Worm (Caenorhabditis elegans) whole organism, L3 larva: ENCODE results near the gene zak-1.

Experiments used
- R02D3.7 ChIP-seq: fragments of 150-350 bp; optimal IDR thresholded peaks from 2 replicates; lab custom pipeline; 2014; ENCODE audit warnings: missing biosample characterization, missing genetic modification characterization
- ZK546.5 ChIP-seq: sonication (generic microtip); optimal IDR thresholded peaks from 2 replicates; lab custom pipeline; 2017; ENCODE audit warnings: missing biosample characterization, missing genetic modification characterization
- aly-2 ChIP-seq: fragments of 150-350 bp; optimal IDR thresholded peaks from 2 replicates; lab custom pipeline; 2014; ENCODE audit warnings: missing biosample characterization, missing genetic modification characterization
- ceh-16 ChIP-seq: sonication (generic microtip); optimal IDR thresholded peaks from 2 replicates; lab custom pipeline; 2017; ENCODE audit warnings: missing biosample characterization, missing genetic modification characterization
- ceh-82 ChIP-seq: fragments of 150-350 bp; optimal IDR thresholded peaks from 2 replicates; lab custom pipeline; 2014; ENCODE audit warnings: missing biosample characterization, missing genetic modification characterization
- ceh-9 ChIP-seq: sonication (generic microtip); optimal IDR thresholded peaks from 2 replicates; lab custom pipeline; 2018; ENCODE audit warnings: missing biosample characterization, missing genetic modification characterization
- daf-12 ChIP-seq: fragments of 150-350 bp; optimal IDR thresholded peaks from 2 replicates; lab custom pipeline; 2014; ENCODE audit warnings: missing biosample characterization, missing genetic modification reagents, missing genetic modification characterization
- egl-27 ChIP-seq: sonication (generic microtip); optimal IDR thresholded peaks from 4 replicates; lab custom pipeline; 2017; ENCODE audit warnings: missing biosample characterization, missing genetic modification reagents, missing genetic modification characterization
- egl-5 ChIP-seq: fragments of 150-350 bp; optimal IDR thresholded peaks from 2 replicates; lab custom pipeline; 2017; ENCODE audit warnings: missing biosample characterization, missing genetic modification reagents, missing genetic modification characterization, inconsistent platforms
- elt-1 ChIP-seq: fragments of 150-350 bp; optimal IDR thresholded peaks from 2 replicates; lab custom pipeline; 2014; ENCODE audit warnings: missing biosample characterization, missing genetic modification characterization
- elt-3 ChIP-seq, 3 experiments: fragments of 150-350 bp in 1 of 3; sonication (generic microtip) in 2 of 3; optimal IDR thresholded peaks; 2 replicates in 2 of 3; 4 replicates in 1 of 3; lab custom pipeline; 2014 to 2017; ENCODE audit warnings: missing biosample characterization in 3 of 3, missing genetic modification characterization in 3 of 3
- eor-1 ChIP-seq, 2 experiments: fragments of 150-350 bp; optimal IDR thresholded peaks; 2 replicates each; lab custom pipeline; 2014 to 2018; ENCODE audit warnings: missing biosample characterization in 2 of 2, missing genetic modification characterization in 2 of 2
- fkh-10 ChIP-seq: sonication (generic microtip); optimal IDR thresholded peaks from 2 replicates; lab custom pipeline; 2017; ENCODE audit warnings: missing biosample characterization, missing genetic modification reagents, missing genetic modification characterization
- fkh-2 ChIP-seq: fragments of 150-350 bp; optimal IDR thresholded peaks from 2 replicates; lab custom pipeline; 2014; ENCODE audit warnings: missing biosample characterization, missing genetic modification reagents, missing genetic modification characterization
- hmg-11 ChIP-seq: sonication (generic microtip); optimal IDR thresholded peaks from 2 replicates; lab custom pipeline; 2016; ENCODE audit warnings: missing genetic modification characterization, missing compliant biosample characterization
- jun-1 ChIP-seq: fragments of 150-350 bp; optimal IDR thresholded peaks from 2 replicates; lab custom pipeline; 2014; ENCODE audit warnings: missing biosample characterization, missing genetic modification reagents, missing genetic modification characterization
- lin-15B ChIP-seq: fragments of 150-350 bp; optimal IDR thresholded peaks from 2 replicates; lab custom pipeline; 2014; ENCODE audit warnings: missing biosample characterization, missing genetic modification characterization
- lsy-12 ChIP-seq: sonication (generic microtip); optimal IDR thresholded peaks from 2 replicates; lab custom pipeline; 2016; ENCODE audit warnings: mild to moderate bottlenecking, missing genetic modification characterization, missing compliant biosample characterization
- mdl-1 ChIP-seq: fragments of 150-350 bp; optimal IDR thresholded peaks from 2 replicates; lab custom pipeline; 2014; ENCODE audit warnings: missing biosample characterization, missing genetic modification characterization
- mml-1 ChIP-seq: fragments of 150-350 bp; sonication (generic microtip); optimal IDR thresholded peaks from 3 replicates; lab custom pipeline; 2014; ENCODE audit warnings: missing biosample characterization, missing genetic modification characterization
- nhr-11 ChIP-seq: fragments of 150-350 bp; optimal IDR thresholded peaks from 2 replicates; lab custom pipeline; 2014; ENCODE audit warnings: missing biosample characterization, missing genetic modification characterization
- nhr-12 ChIP-seq: fragments of 150-350 bp; optimal IDR thresholded peaks from 2 replicates; lab custom pipeline; 2014; ENCODE audit warnings: missing biosample characterization, missing genetic modification characterization
- nhr-23 ChIP-seq: fragments of 150-350 bp; optimal IDR thresholded peaks from 2 replicates; lab custom pipeline; 2014; ENCODE audit warnings: missing biosample characterization, missing genetic modification reagents, missing genetic modification characterization
- nhr-25 ChIP-seq: sonication (generic microtip); optimal IDR thresholded peaks from 2 replicates; lab custom pipeline; 2017; ENCODE audit warnings: missing biosample characterization, missing genetic modification characterization
- nhr-28 ChIP-seq: fragments of 150-350 bp; optimal IDR thresholded peaks from 2 replicates; lab custom pipeline; 2014; ENCODE audit warnings: missing biosample characterization, missing genetic modification characterization
- nhr-43 ChIP-seq: sonication (generic microtip); optimal IDR thresholded peaks from 2 replicates; lab custom pipeline; 2016; ENCODE audit warnings: mild to moderate bottlenecking, missing genetic modification characterization, missing compliant biosample characterization; ENCODE audit not compliant: poor library complexity, severe bottlenecking
- nhr-76 ChIP-seq: fragments of 150-350 bp; sonication (generic microtip); optimal IDR thresholded peaks from 5 replicates; lab custom pipeline; 2014; ENCODE audit warnings: missing biosample characterization, missing genetic modification characterization
- pha-4 ChIP-seq: fragments of 150-350 bp; optimal IDR thresholded peaks from 2 replicates; lab custom pipeline; 2014; ENCODE audit warnings: missing biosample characterization, missing genetic modification reagents, missing genetic modification characterization
- pqm-1 ChIP-seq: fragments of 150-350 bp; optimal IDR thresholded peaks from 2 replicates; lab custom pipeline; 2017; ENCODE audit warnings: missing biosample characterization, missing genetic modification characterization, inconsistent platforms
- sea-2 ChIP-seq: fragments of 150-350 bp; sonication (generic microtip); optimal IDR thresholded peaks from 4 replicates; lab custom pipeline; 2014; ENCODE audit warnings: missing biosample characterization, missing genetic modification reagents, missing genetic modification characterization
- skn-1 ChIP-seq: fragments of 150-350 bp; optimal IDR thresholded peaks from 2 replicates; lab custom pipeline; 2014; ENCODE audit warnings: missing biosample characterization, missing genetic modification characterization
- snpc-4 ChIP-seq: fragments of 150-350 bp; optimal IDR thresholded peaks from 2 replicates; lab custom pipeline; 2014; ENCODE audit warnings: missing biosample characterization, missing genetic modification characterization
- tbx-2 ChIP-seq: sonication (generic microtip); optimal IDR thresholded peaks from 2 replicates; lab custom pipeline; 2016; ENCODE audit warnings: mild to moderate bottlenecking, missing genetic modification characterization, missing compliant biosample characterization
- unc-39 ChIP-seq: sonication (generic microtip); optimal IDR thresholded peaks from 4 replicates; lab custom pipeline; 2017; ENCODE audit warnings: missing biosample characterization, missing genetic modification characterization
- zag-1 ChIP-seq: fragments of 150-350 bp; optimal IDR thresholded peaks from 2 replicates; lab custom pipeline; 2014; ENCODE audit warnings: missing biosample characterization, missing genetic modification characterization
- ztf-11 ChIP-seq: fragments of 150-350 bp; optimal IDR thresholded peaks from 2 replicates; lab custom pipeline; 2014; ENCODE audit warnings: missing biosample characterization, missing genetic modification characterization
- ztf-4 ChIP-seq: fragments of 150-350 bp; optimal IDR thresholded peaks from 2 replicates; lab custom pipeline; 2014; ENCODE audit warnings: missing biosample characterization, missing genetic modification characterization

zak-1 gene

ce11 chrIII:6837320-6837719, 19.3 kb downstream of the zak-1 start:
- TF ChIP-seq zag-1 (tag; lab: Kevin White, UChicago) (no peak), snpc-4 (tag; lab: Kevin White, UChicago) (no peak), jun-1 (tag; lab: Kevin White, UChicago) (no peak), nhr-25 (tag; lab: Kevin White, UChicago) (no peak), ceh-16 (tag; lab: Kevin White, UChicago) (no peak), nhr-12 (tag; lab: Kevin White, UChicago) (no peak), fkh-10 (GFP tag; lab: Kevin White, UChicago) (no peak), ceh-82 (tag; lab: Kevin White, UChicago) (no peak), pha-4 (tag; lab: Kevin White, UChicago) (no peak), nhr-23 (tag; lab: Kevin White, UChicago) (no peak), ceh-9 (no peak), unc-39 (no peak), fkh-2 (tag; lab: Kevin White, UChicago) (no peak), pqm-1 (tag; lab: Kevin White, UChicago) (no peak), hmg-11 (tag; lab: Kevin White, UChicago) (no peak), R02D3.7 (no peak)

DNA sequence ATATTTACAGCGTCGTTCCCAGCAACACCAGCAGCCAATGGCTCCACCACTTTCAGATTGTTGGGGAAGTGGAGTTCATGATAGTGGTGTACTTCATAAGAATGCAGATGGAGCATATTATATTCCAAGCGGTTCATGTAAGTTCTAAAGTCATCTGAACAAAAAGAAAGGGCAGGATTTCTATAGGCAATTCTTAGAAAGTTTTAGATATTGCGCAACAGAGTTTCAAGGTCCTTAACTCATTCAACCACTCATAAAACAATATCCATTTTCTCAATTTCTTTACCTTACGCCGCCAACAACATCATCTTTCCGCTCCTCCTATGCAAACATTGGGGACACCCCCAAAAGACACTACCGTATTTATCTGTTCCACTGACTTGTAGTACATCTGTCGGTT, 25.3 kb downstream of the zak-1 start:
- TF ChIP-seq fkh-10 (GFP tag; lab: Kevin White, UChicago) (no peak), mml-1 (tag; lab: Kevin White, UChicago) (no peak), lin-15B (tag; lab: Kevin White, UChicago) (no peak), sea-2 (GFP tag; lab: Kevin White, UChicago) (no peak), elt-1 (tag; lab: Kevin White, UChicago) (no peak), skn-1 (no peak), ztf-11 (no peak), snpc-4 (tag; lab: Kevin White, UChicago) (no peak), elt-3 (tag; optimal IDR thresholded peaks at IDR 0.05; lab: Kevin White, UChicago) (no peak), nhr-11 (no peak), eor-1 (tag; optimal IDR thresholded peaks at IDR 0.05; lab: Kevin White, UChicago) (no peak), nhr-43 (tag; lab: Kevin White, UChicago) (no peak), hmg-11 (tag; lab: Kevin White, UChicago) (no peak)

DNA sequence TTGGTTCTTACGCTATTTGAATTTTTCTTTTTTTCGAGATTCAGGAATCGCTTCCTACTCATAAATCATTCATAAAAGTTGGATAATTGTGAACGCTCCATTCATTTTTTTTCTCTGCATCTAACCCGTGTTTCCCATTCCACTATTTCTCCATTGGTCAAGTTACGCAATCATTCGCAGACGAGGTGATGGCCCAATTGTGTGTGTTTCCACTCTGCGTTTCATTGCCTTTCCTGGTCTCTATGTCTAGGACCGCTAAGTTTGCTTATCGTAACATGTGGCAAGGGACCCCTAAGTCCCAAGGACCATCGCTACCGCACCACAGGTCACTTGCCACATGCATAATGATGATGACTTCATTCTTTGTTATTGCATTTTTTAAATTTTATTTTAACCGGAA, 30.5 kb downstream of the zak-1 start:
- no peak for TF ChIP-seq nhr-25 (tag; lab: Kevin White, UChicago)
- no peak for TF ChIP-seq sea-2 (GFP tag; lab: Kevin White, UChicago)
- no peak for TF ChIP-seq unc-39
- TF ChIP-seq ceh-9: no peak
- no peak for TF ChIP-seq elt-3 (tag; optimal IDR thresholded peaks at IDR 0.05; lab: Kevin White, UChicago)

ce11 chrIII:6822790-6823189, 33.8 kb downstream of the zak-1 start:
- TF ChIP-seq egl-5 (tag; lab: Kevin White, UChicago) (no peak), nhr-43 (tag; lab: Kevin White, UChicago) (no peak), ZK546.5 (tag; lab: Kevin White, UChicago) (no peak), elt-1 (tag; lab: Kevin White, UChicago) (no peak), ceh-16 (tag; lab: Kevin White, UChicago) (no peak), zag-1 (tag; lab: Kevin White, UChicago) (no peak), ztf-11 (no peak), tbx-2 (tag; lab: Kevin White, UChicago) (no peak), jun-1 (tag; lab: Kevin White, UChicago) (no peak), pha-4 (tag; lab: Kevin White, UChicago) (no peak), nhr-23 (tag; lab: Kevin White, UChicago) (no peak), skn-1 (no peak), elt-3 (tag; optimal IDR thresholded peaks at IDR 0.05; lab: Kevin White, UChicago) (no peak), lsy-12 (tag; lab: Kevin White, UChicago) (no peak)

DNA sequence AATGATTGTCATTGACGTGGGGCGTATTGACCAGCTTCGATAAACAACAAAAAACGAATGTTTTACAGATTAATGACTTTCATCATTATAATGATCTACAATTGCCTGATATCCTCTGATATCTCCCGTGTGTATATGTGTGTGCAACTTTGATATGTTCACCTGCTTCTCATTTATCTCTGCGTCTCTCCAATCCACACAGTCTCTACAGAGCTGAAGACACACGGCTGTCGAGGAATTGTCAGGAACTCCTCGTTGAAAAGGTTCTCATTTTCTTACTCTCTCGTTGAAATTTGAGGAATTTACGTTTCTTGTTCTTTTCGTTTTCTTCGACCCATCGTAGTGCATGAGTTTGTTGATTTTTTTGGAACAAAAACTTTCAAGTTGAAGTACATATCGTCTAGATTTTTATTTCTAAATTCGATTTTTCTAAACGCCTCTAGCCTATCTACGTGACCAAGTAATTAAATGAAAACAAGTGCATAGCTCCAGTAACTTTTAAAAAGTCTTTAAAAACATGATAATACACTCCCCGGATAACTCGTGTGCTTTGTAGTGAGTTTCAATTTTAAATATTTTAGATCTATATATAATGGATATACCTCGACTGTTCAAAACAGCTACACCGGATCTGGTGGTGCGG, 36.1 kb downstream of the zak-1 start, which contains the start of gene ten-1:
ten-1 (plus strand) TSS at position 593 of the 643 bp plus-strand sequence.
- TF ChIP-seq hmg-11 (tag; lab: Kevin White, UChicago): no peak
- TF ChIP-seq nhr-76: no peak
- TF ChIP-seq sea-2 (GFP tag; lab: Kevin White, UChicago): no peak
- no peak for TF ChIP-seq aly-2
- TF ChIP-seq ceh-9: no peak
- TF ChIP-seq mdl-1 (tag; lab: Kevin White, UChicago): no peak
- no peak for TF ChIP-seq pqm-1 (tag; lab: Kevin White, UChicago)
- TF ChIP-seq daf-12: no peak
- TF ChIP-seq ztf-11: no peak
- TF ChIP-seq ztf-4: no peak
- no peak for TF ChIP-seq egl-27 (tag; lab: Kevin White, UChicago)
- TF ChIP-seq nhr-28 (tag; lab: Kevin White, UChicago): no peak
- no peak for TF ChIP-seq zag-1 (tag; lab: Kevin White, UChicago)
- TF ChIP-seq snpc-4 (tag; lab: Kevin White, UChicago): no peak
- no peak for TF ChIP-seq eor-1 (tag; optimal IDR thresholded peaks at IDR 0.05; lab: Kevin White, UChicago)
- no peak for TF ChIP-seq egl-5 (tag; lab: Kevin White, UChicago)
- no peak for TF ChIP-seq ceh-82 (tag; lab: Kevin White, UChicago)
